Worm (Caenorhabditis elegans): ENCODE results near the gene gtap-2.

ce11 chrIII:9775916-9776315, 32.4 kb upstream of the gtap-2 start:
- TF ChIP-seq scrt-1 (GFP tag; IDR thresholded peaks at IDR 0.05) (no peak), ama-1 (optimal IDR thresholded peaks at IDR 0.05) (no peak), pes-1 (GFP tag; IDR thresholded peaks at IDR 0.05) (no peak), ceh-13 (GFP tag; optimal IDR thresholded peaks at IDR 0.05) (no peak), flt-1 (GFP tag; IDR thresholded peaks at IDR 0.05) (no peak), aly-1 (tag; optimal IDR thresholded peaks at IDR 0.05) (no peak), hmbx-1 (tag; optimal IDR thresholded peaks at IDR 0.05) (no peak), F13C5.2 (tag; optimal IDR thresholded peaks at IDR 0.05) (no peak), tra-4 (tag; optimal IDR thresholded peaks at IDR 0.05) (no peak), tbx-11 (GFP tag; IDR thresholded peaks at IDR 0.05) (no peak)
